Fruit fly (Drosophila melanogaster) whole organism: ENCODE data around the gene CG7841.

Experiments
- CG8478 ChIP-seq: fragments of >200 bp; optimal IDR thresholded peaks from 2 replicates; lab custom pipeline; 2018; ENCODE audit warnings: inconsistent platforms
- Dll ChIP-seq: fragments of >200 bp; optimal IDR thresholded peaks from 2 replicates; lab custom pipeline; 2017
- EcR ChIP-seq, 2 experiments: fragments of >200 bp; optimal IDR thresholded peaks; 2 replicates each; lab custom pipeline; 2017; ENCODE audit warnings: missing biosample characterization in 2 of 2, missing genetic modification characterization in 2 of 2, missing genetic modification reagents in 2 of 2
- pan ChIP-seq: fragments of >200 bp; optimal IDR thresholded peaks from 2 replicates; lab custom pipeline; 2017
- psq ChIP-seq: fragments of >200 bp; optimal IDR thresholded peaks from 2 replicates; lab custom pipeline; 2017
- usp ChIP-seq: fragments of >200 bp; optimal IDR thresholded peaks from 2 replicates; lab custom pipeline; 2017; ENCODE audit warnings: missing biosample characterization, missing genetic modification characterization, mixed read lengths

The CG7841 gene

dm6 chr3L:15537916-15538581 lies 30.0 kb upstream of the CG7841 start:
- no peak for TF ChIP-seq CG8478 (lab: Kevin White, UChicago)
- TF ChIP-seq psq (lab: Kevin White, UChicago), result no peak
- no peak for TF ChIP-seq usp
- TF ChIP-seq Dll (lab: Kevin White, UChicago), result no peak
- peak in 1 of 2 experiments; percentile 19 for TF ChIP-seq EcR (GFP tag; optimal IDR thresholded peaks at IDR 0.05; lab: Kevin White, UChicago)
- TF ChIP-seq pan (lab: Kevin White, UChicago), result no peak

- TF ChIP-seq usp (no peak), pan (lab: Kevin White, UChicago) (peak; percentile 1)
Observed at dm6 chr3L:15536550-15536949, 28.5 kb upstream of the CG7841 start.

dm6 chr3L:15535800-15536225 lies 27.8 kb upstream of the CG7841 start:
- no peak for TF ChIP-seq pan (lab: Kevin White, UChicago)

- TF ChIP-seq pan (lab: Kevin White, UChicago) (no peak), psq (lab: Kevin White, UChicago) (no peak), EcR (GFP tag; optimal IDR thresholded peaks at IDR 0.05; lab: Kevin White, UChicago) (no peak), usp (no peak), CG8478 (lab: Kevin White, UChicago) (no peak), Dll (lab: Kevin White, UChicago) (no peak)
Observed at dm6 chr3L:15535228-15535598, 27.2 kb upstream of the CG7841 start, which contains the start of gene CrebA. TSS of gene CrebA (plus strand) at chr3L:15535395.

- TF ChIP-seq psq (lab: Kevin White, UChicago) (no peak), usp (no peak), CG8478 (lab: Kevin White, UChicago) (no peak), pan (lab: Kevin White, UChicago) (peak; percentile 98), EcR (GFP tag; optimal IDR thresholded peaks at IDR 0.05; lab: Kevin White, UChicago) (peak in 1 of 2 experiments; percentile 12), Dll (lab: Kevin White, UChicago) (no peak)
Observed at dm6 chr3L:15534274-15535227, 26.5 kb upstream of the CG7841 start.

dm6 chr3L:15533402-15534129 lies 25.5 kb upstream of the CG7841 start:
- TF ChIP-seq EcR (GFP tag; optimal IDR thresholded peaks at IDR 0.05; lab: Kevin White, UChicago) (no peak), Dll (lab: Kevin White, UChicago) (no peak), CG8478 (lab: Kevin White, UChicago) (no peak), psq (lab: Kevin White, UChicago) (no peak), pan (lab: Kevin White, UChicago) (no peak), usp (no peak)

dm6 chr3L:15532368-15533030 lies 24.4 kb upstream of the CG7841 start:
- TF ChIP-seq EcR (GFP tag; optimal IDR thresholded peaks at IDR 0.05; lab: Kevin White, UChicago) (peak in 1 of 2 experiments; percentile 39), psq (lab: Kevin White, UChicago) (no peak)

- TF ChIP-seq Dll (lab: Kevin White, UChicago), result no peak
- TF ChIP-seq usp, result no peak
- no peak for TF ChIP-seq EcR (GFP tag; optimal IDR thresholded peaks at IDR 0.05; lab: Kevin White, UChicago)
- no peak for TF ChIP-seq psq (lab: Kevin White, UChicago)
- no peak for TF ChIP-seq pan (lab: Kevin White, UChicago)
- TF ChIP-seq CG8478 (lab: Kevin White, UChicago), result no peak
Observed at dm6 chr3L:15531423-15532325, 23.6 kb upstream of the CG7841 start, which contains the start of gene CG43248. TSS of gene CG43248 (minus strand) at chr3L:15531473.

- TF ChIP-seq CG8478 (lab: Kevin White, UChicago) (no peak), EcR (GFP tag; optimal IDR thresholded peaks at IDR 0.05; lab: Kevin White, UChicago) (no peak), pan (lab: Kevin White, UChicago) (no peak), Dll (lab: Kevin White, UChicago) (no peak), usp (no peak), psq (lab: Kevin White, UChicago) (no peak)
Observed at dm6 chr3L:15530638-15531225, 22.7 kb upstream of the CG7841 start.

dm6 chr3L:15530071-15530470 lies 22.0 kb upstream of the CG7841 start:
- TF ChIP-seq CG8478 (lab: Kevin White, UChicago), result no peak
- no peak for TF ChIP-seq psq (lab: Kevin White, UChicago)
- TF ChIP-seq EcR (GFP tag; optimal IDR thresholded peaks at IDR 0.05; lab: Kevin White, UChicago), result no peak
- TF ChIP-seq Dll (lab: Kevin White, UChicago), result no peak
- TF ChIP-seq pan (lab: Kevin White, UChicago), result no peak
- TF ChIP-seq usp, result no peak
